Worm (Caenorhabditis elegans) whole organism, L4 larva: ENCODE results near the gene btb-17.

Experiments
- nhr-76 ChIP-seq: fragments of 150-350 bp; optimal IDR thresholded peaks from 2 replicates; lab custom pipeline; 2014; ENCODE audit warnings: missing biosample characterization, missing genetic modification characterization
- ztf-11 ChIP-seq: fragments of 150-350 bp; optimal IDR thresholded peaks from 2 replicates; lab custom pipeline; 2014; ENCODE audit warnings: missing biosample characterization, missing genetic modification characterization

DNA sequence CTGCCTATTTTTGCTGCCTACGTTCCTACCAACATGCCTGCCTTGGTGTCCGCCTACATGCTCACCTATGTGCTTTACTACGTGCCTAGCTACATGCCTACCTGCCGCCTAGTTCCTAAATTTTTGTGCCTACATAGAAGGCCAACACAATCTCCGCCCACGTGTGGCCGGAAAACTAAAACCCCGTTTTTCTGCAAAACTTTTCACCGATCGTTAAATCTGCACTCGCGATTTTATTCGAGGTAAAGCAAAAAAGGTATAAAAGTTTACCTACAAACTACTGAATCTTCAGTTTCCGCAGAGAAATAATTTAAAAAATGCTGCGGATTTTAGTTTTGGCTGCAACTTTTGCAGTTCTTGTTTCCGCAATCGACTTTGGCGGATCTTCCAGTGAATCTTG lies 45.8 kb upstream of the btb-17 start, which contains the start of gene clec-124:
- TF ChIP-seq nhr-76 (tag; lab: Kevin White, UChicago) (no peak), ztf-11 (tag; lab: Kevin White, UChicago) (no peak)
